Worm (Caenorhabditis elegans) whole organism, young adult: ENCODE data around the gene let-756.
A peak's percentile ranks its signal among the peaks of the same experiment; 100 is the strongest.

Source experiments
- B0019.2 ChIP-seq: fragments of 200-800 bp; sonication (Bioruptor generic); conservative IDR thresholded peaks from 2 replicates; pipeline ENCODE4 v1.3.6; 2022; ENCODE audit warnings: missing genetic modification reagents, missing genetic modification characterization, missing compliant biosample characterization
- B0035.1 ChIP-seq: sonication (generic microtip); optimal IDR thresholded peaks from 2 replicates; lab custom pipeline; 2016; ENCODE audit warnings: missing genetic modification characterization, mild to moderate bottlenecking, missing compliant biosample characterization, missing genotype, missing genetic modification reagents
- B0336.3 ChIP-seq: fragments of 200-800 bp; sonication (Bioruptor generic); IDR thresholded peaks from 2 replicates; pipeline ENCODE4 v1.3.6; 2022; ENCODE audit warnings: missing genetic modification characterization, missing compliant biosample characterization
- C06A6.2 ChIP-seq: fragments of 200-800 bp; sonication (Bioruptor generic); conservative IDR thresholded peaks from 2 replicates; pipeline ENCODE4 v1.3.6; 2022; ENCODE audit warnings: missing genetic modification characterization, missing compliant biosample characterization
- C17E4.6 ChIP-seq: fragments of 200-800 bp; sonication (Bioruptor generic); IDR thresholded peaks from 2 replicates; pipeline ENCODE4 v1.3.6; 2022; ENCODE audit warnings: missing genetic modification reagents, missing genetic modification characterization, missing compliant biosample characterization
- D2030.7 ChIP-seq: fragments of 200-800 bp; sonication (Bioruptor generic); IDR thresholded peaks from 2 replicates; pipeline ENCODE4 v1.3.6; 2022; ENCODE audit warnings: missing genetic modification reagents, missing genetic modification characterization, missing compliant biosample characterization
- F22D6.2 ChIP-seq: sonication (generic microtip); optimal IDR thresholded peaks from 2 replicates; lab custom pipeline; 2016; ENCODE audit warnings: mild to moderate bottlenecking, missing genetic modification characterization, missing compliant biosample characterization
- F39B2.1 ChIP-seq: fragments of 200-800 bp; sonication (Bioruptor generic); IDR thresholded peaks from 2 replicates; pipeline ENCODE4 v1.3.6; 2022; ENCODE audit warnings: missing genetic modification reagents, missing genetic modification characterization, missing compliant biosample characterization
- F52B5.7 ChIP-seq: sonication (generic microtip); optimal IDR thresholded peaks from 2 replicates; lab custom pipeline; 2016; ENCODE audit warnings: mild to moderate bottlenecking, missing genetic modification characterization, missing compliant biosample characterization
- F57C9.4 ChIP-seq: sonication (generic microtip); optimal IDR thresholded peaks from 2 replicates; lab custom pipeline; 2017; ENCODE audit warnings: mild to moderate bottlenecking, missing genetic modification characterization, missing compliant biosample characterization
- K12H6.12 ChIP-seq: fragments of 200-800 bp; sonication (Bioruptor generic); optimal IDR thresholded peaks from 2 replicates; lab custom pipeline; 2018; ENCODE audit warnings: mild to moderate bottlenecking, missing genetic modification characterization, missing compliant biosample characterization
- Y53G8AR.9 ChIP-seq: fragments of 200-800 bp; sonication (Bioruptor generic); conservative IDR thresholded peaks from 2 replicates; pipeline ENCODE4 v1.3.6; 2022; ENCODE audit warnings: missing genetic modification reagents, missing genetic modification characterization, missing compliant biosample characterization
- Y67H2A.10 ChIP-seq: fragments of 200-800 bp; sonication (Bioruptor generic); conservative IDR thresholded peaks from 2 replicates; pipeline ENCODE4 v1.3.6; 2022; ENCODE audit warnings: missing genetic modification reagents, missing genetic modification characterization, missing compliant biosample characterization
- Y79H2A.3 ChIP-seq: fragments of 200-800 bp; sonication (Bioruptor generic); conservative IDR thresholded peaks from 2 replicates; pipeline ENCODE4 v1.3.6; 2022; ENCODE audit warnings: missing genetic modification reagents, missing genetic modification characterization, missing compliant biosample characterization
- aptf-3 ChIP-seq: fragments of 200-800 bp; sonication (Bioruptor generic); IDR thresholded peaks from 2 replicates; pipeline ENCODE4 v1.3.6; 2022; ENCODE audit warnings: missing genetic modification characterization, missing compliant biosample characterization
- attf-3 ChIP-seq: fragments of 200-800 bp; sonication (Bioruptor generic); conservative IDR thresholded peaks from 2 replicates; pipeline ENCODE4 v1.3.6; 2022; ENCODE audit warnings: missing genetic modification reagents, missing genetic modification characterization, missing compliant biosample characterization
- bed-1 ChIP-seq: fragments of 200-800 bp; sonication (Bioruptor generic); IDR thresholded peaks from 2 replicates; pipeline ENCODE4 v1.3.6; 2022; ENCODE audit warnings: missing genetic modification reagents, missing genetic modification characterization, missing compliant biosample characterization
- cebp-1 ChIP-seq, 2 experiments: fragments of 200-800 bp in 1 of 2; sonication (Bioruptor generic) in 1 of 2; sonication (generic microtip) in 1 of 2; IDR thresholded peaks in 1 of 2; optimal IDR thresholded peaks in 1 of 2; 2 replicates each; pipeline versions ENCODE4 v1.3.6 to Lab custom; 2017 to 2022; ENCODE audit warnings: missing compliant biosample characterization in 2 of 2, missing genetic modification characterization in 2 of 2, mild to moderate bottlenecking in 1 of 2, missing genetic modification reagents in 1 of 2, moderate library complexity in 1 of 2
- cebp-2 ChIP-seq: fragments of 200-800 bp; sonication (Bioruptor generic); IDR thresholded peaks from 2 replicates; pipeline ENCODE4 v1.3.6; 2022; ENCODE audit warnings: missing genetic modification characterization, missing compliant biosample characterization
- ceh-79 ChIP-seq: sonication (generic microtip); optimal IDR thresholded peaks from 2 replicates; lab custom pipeline; 2017; ENCODE audit warnings: mild to moderate bottlenecking, missing genetic modification characterization, missing compliant biosample characterization
- ceh-91 ChIP-seq: fragments of 200-800 bp; sonication (Bioruptor generic); IDR thresholded peaks from 2 replicates; pipeline ENCODE4 v1.3.6; 2022; ENCODE audit warnings: missing genetic modification reagents, missing genetic modification characterization, missing compliant biosample characterization
- dox-1 ChIP-seq: fragments of 200-800 bp; sonication (Bioruptor generic); IDR thresholded peaks from 2 replicates; pipeline ENCODE4 v1.3.6; 2022; ENCODE audit warnings: missing genetic modification reagents, missing genetic modification characterization, missing compliant biosample characterization
- dpl-1 ChIP-seq: fragments of 150-350 bp; optimal IDR thresholded peaks from 2 replicates; lab custom pipeline; 2014; ENCODE audit warnings: missing biosample characterization, missing genetic modification reagents, missing genetic modification characterization
- ekl-4 ChIP-seq: fragments of 200-800 bp; sonication (Bioruptor generic); IDR thresholded peaks from 2 replicates; pipeline ENCODE4 v1.3.6; 2022; ENCODE audit warnings: missing genetic modification reagents, missing genetic modification characterization, missing compliant biosample characterization
- gei-17 ChIP-seq: fragments of 200-800 bp; sonication (Bioruptor generic); optimal IDR thresholded peaks from 2 replicates; lab custom pipeline; 2018; ENCODE audit warnings: mild to moderate bottlenecking, missing genetic modification characterization, missing compliant biosample characterization
- hmg-1.2 ChIP-seq: fragments of 200-800 bp; sonication (Bioruptor generic); IDR thresholded peaks from 2 replicates; pipeline ENCODE4 v1.3.6; 2022; ENCODE audit warnings: missing genetic modification reagents, missing genetic modification characterization, missing compliant biosample characterization
- hsf-1 ChIP-seq: fragments of 200-800 bp; sonication (Bioruptor generic); IDR thresholded peaks from 2 replicates; pipeline ENCODE4 v1.3.6; 2022; ENCODE audit warnings: missing genetic modification reagents, missing genetic modification characterization, missing compliant biosample characterization
- lin-26 ChIP-seq: fragments of 200-800 bp; sonication (Bioruptor generic); IDR thresholded peaks from 2 replicates; pipeline ENCODE4 v1.3.6; 2022; ENCODE audit warnings: missing genetic modification reagents, missing genetic modification characterization, missing compliant biosample characterization
- lin-35 ChIP-seq, 3 experiments: fragments of 150-350 bp in 2 of 3; sonication (generic microtip) in 1 of 3; optimal IDR thresholded peaks; 2 replicates each; lab custom pipeline; 2014 to 2018; ENCODE audit warnings: missing biosample characterization in 3 of 3, missing genetic modification characterization in 3 of 3, missing genetic modification reagents in 3 of 3
- lin-54 ChIP-seq: fragments of 200-800 bp; sonication (Bioruptor generic); optimal IDR thresholded peaks from 2 replicates; lab custom pipeline; 2018; ENCODE audit warnings: mild to moderate bottlenecking, missing genetic modification characterization, missing compliant biosample characterization
- madf-6 ChIP-seq: fragments of 200-800 bp; sonication (Bioruptor generic); IDR thresholded peaks from 2 replicates; pipeline ENCODE4 v1.3.6; 2022; ENCODE audit warnings: missing genetic modification reagents, missing genetic modification characterization, missing compliant biosample characterization
- mel-28 ChIP-seq: sonication (generic microtip); optimal IDR thresholded peaks from 2 replicates; lab custom pipeline; 2016; ENCODE audit warnings: borderline replicate concordance, mild to moderate bottlenecking, missing genetic modification characterization, missing compliant biosample characterization
- nfya-2 ChIP-seq: fragments of 200-800 bp; sonication (Bioruptor generic); IDR thresholded peaks from 2 replicates; pipeline ENCODE4 v1.3.6; 2022; ENCODE audit warnings: missing genetic modification reagents, missing genetic modification characterization, missing compliant biosample characterization
- pha-4 ChIP-seq: fragments of 150-350 bp; sonication (generic microtip); optimal IDR thresholded peaks from 2 replicates; lab custom pipeline; 2014; ENCODE audit warnings: missing biosample characterization, missing genetic modification reagents, missing genetic modification characterization
- rcor-1 ChIP-seq: fragments of 200-800 bp; sonication (Bioruptor generic); IDR thresholded peaks from 2 replicates; pipeline ENCODE4 v1.3.6; 2022; ENCODE audit warnings: missing genetic modification reagents, missing genetic modification characterization, missing compliant biosample characterization
- snpc-1.3 ChIP-seq: sonication (generic microtip); optimal IDR thresholded peaks from 2 replicates; lab custom pipeline; 2017; ENCODE audit warnings: missing genetic modification characterization, mild to moderate bottlenecking, missing compliant biosample characterization, antibody characterized with exemption, moderate library complexity, missing genotype, missing genetic modification reagents; ENCODE audit not compliant: insufficient read depth
- snpc-3.4 ChIP-seq: sonication (generic microtip); optimal IDR thresholded peaks from 2 replicates; lab custom pipeline; 2017; ENCODE audit warnings: missing genetic modification characterization, mild to moderate bottlenecking, missing compliant biosample characterization, antibody characterized with exemption, moderate library complexity, missing genotype, missing genetic modification reagents
- tbp1 ChIP-seq: fragments of 200-800 bp; sonication (Bioruptor generic); optimal IDR thresholded peaks from 2 replicates; lab custom pipeline; 2018; ENCODE audit warnings: mild to moderate bottlenecking, missing genetic modification characterization, missing compliant biosample characterization
- tbx-9 ChIP-seq: sonication (generic microtip); optimal IDR thresholded peaks from 2 replicates; lab custom pipeline; 2016; ENCODE audit warnings: borderline replicate concordance, missing genetic modification characterization, inconsistent platforms, missing compliant biosample characterization
- tlf-1 ChIP-seq: fragments of 200-800 bp; sonication (Bioruptor generic); optimal IDR thresholded peaks from 2 replicates; lab custom pipeline; 2018; ENCODE audit warnings: mild to moderate bottlenecking, missing genetic modification characterization, missing compliant biosample characterization
- unc-130 ChIP-seq: sonication (generic microtip); optimal IDR thresholded peaks from 2 replicates; lab custom pipeline; 2016; ENCODE audit warnings: missing genetic modification reagents, missing genetic modification characterization, missing compliant biosample characterization
- ztf-18 ChIP-seq: sonication (generic microtip); optimal IDR thresholded peaks from 2 replicates; lab custom pipeline; 2016; ENCODE audit warnings: missing genotype, mild to moderate bottlenecking, missing genetic modification characterization, missing compliant biosample characterization

Gene let-756

ce11 chrIII:6431766-6432228 is 24.9 kb downstream of the let-756 start, which contains the start of the genes mrps-17 and txdc-9 (continued):
- TF ChIP-seq B0019.2 (GFP tag; lab: Robert Waterston, UW) (0 out of 2 replicates have a peak, but pooled peaks have one; percentile 39), snpc-3.4 (tag; lab: Kevin White, UChicago) (peak; percentile 20), dpl-1 (GFP tag; lab: Kevin White, UChicago) (peak; percentile 36), dox-1 (GFP tag; lab: Robert Waterston, UW) (peak; percentile 40; the same call in 1 of the 2 replicates), D2030.7 (GFP tag; lab: Robert Waterston, UW) (0 out of 2 replicates have a peak, but pooled peaks have one; percentile 19)

ce11 chrIII:6432939-6433338 is 26.0 kb downstream of the let-756 start, which contains the start of gene vps-16:
TSS of gene vps-16 (plus strand) at chrIII:6433239.
- TF ChIP-seq attf-3 (GFP tag; lab: Robert Waterston, UW) = no peak
- 0 out of 2 replicates have a peak, but pooled peaks have one; percentile 41 for TF ChIP-seq ekl-4
- no peak for TF ChIP-seq unc-130 (GFP tag; lab: Kevin White, UChicago)
- no peak for TF ChIP-seq F52B5.7 (tag; lab: Kevin White, UChicago)
- TF ChIP-seq D2030.7 (GFP tag; lab: Robert Waterston, UW) = no peak
- TF ChIP-seq F22D6.2 (tag; lab: Kevin White, UChicago) = no peak
- no peak for TF ChIP-seq ceh-79 (tag; lab: Kevin White, UChicago)
- no peak for TF ChIP-seq aptf-3 (GFP tag; lab: Robert Waterston, UW)
- no peak for TF ChIP-seq cebp-1 (GFP tag; IDR thresholded peaks at IDR 0.05; lab: Robert Waterston, UW)
- TF ChIP-seq cebp-1 (tag; optimal IDR thresholded peaks at IDR 0.05; lab: Kevin White, UChicago) = peak; percentile 15
- no peak for TF ChIP-seq gei-17 (GFP tag; lab: Kevin White, UChicago)

ce11 chrIII:6436308-6436707 is 29.4 kb downstream of the let-756 start, which contains the start of gene C05D11.1:
TSS of gene C05D11.1 (plus strand) at chrIII:6436608.
- TF ChIP-seq ceh-91 (GFP tag; lab: Robert Waterston, UW) (no peak), madf-6 (GFP tag; lab: Robert Waterston, UW) (no peak), bed-1 (no peak), ztf-18 (tag; lab: Kevin White, UChicago) (no peak), F39B2.1 (no peak), rcor-1 (GFP tag; lab: Robert Waterston, UW) (no peak), F52B5.7 (tag; lab: Kevin White, UChicago) (no peak), hsf-1 (GFP tag; lab: Robert Waterston, UW) (no peak), nfya-2 (GFP tag; lab: Robert Waterston, UW) (no peak), B0035.1 (no peak), Y79H2A.3 (GFP tag; lab: Robert Waterston, UW) (no peak), ceh-79 (tag; lab: Kevin White, UChicago) (no peak), C06A6.2 (no peak), Y67H2A.10 (GFP tag; lab: Robert Waterston, UW) (no peak), K12H6.12 (tag; lab: Kevin White, UChicago) (no peak)
- TF ChIP-seq, all 124 proteins: peak for 0

- no peak for TF ChIP-seq lin-35 (GFP tag; optimal IDR thresholded peaks at IDR 0.05; lab: Kevin White, UChicago)
- TF ChIP-seq Y79H2A.3 (GFP tag; lab: Robert Waterston, UW) = 0 out of 2 replicates have a peak, but pooled peaks have one; percentile 25
- no peak for TF ChIP-seq pha-4
- no peak for TF ChIP-seq cebp-2 (GFP tag; lab: Robert Waterston, UW)
- TF ChIP-seq mel-28 (tag; lab: Kevin White, UChicago) = no peak
- no peak for TF ChIP-seq tbp1
- TF ChIP-seq hmg-1.2 (GFP tag; lab: Robert Waterston, UW) = no peak
- TF ChIP-seq F57C9.4 (tag; lab: Kevin White, UChicago) = no peak
- TF ChIP-seq Y53G8AR.9 (GFP tag; lab: Robert Waterston, UW) = peak; percentile 41; the same call in 1 of the 2 replicates
- TF ChIP-seq K12H6.12 (tag; lab: Kevin White, UChicago) = no peak
- no peak for TF ChIP-seq tlf-1 (GFP tag; lab: Kevin White, UChicago)
- TF ChIP-seq snpc-1.3 (tag; lab: Kevin White, UChicago) = no peak
- peak; percentile 55 for TF ChIP-seq snpc-3.4 (tag; lab: Kevin White, UChicago)
- no peak for TF ChIP-seq tbx-9 (tag; lab: Kevin White, UChicago)
- no peak for TF ChIP-seq lin-26
- no peak for TF ChIP-seq F52B5.7 (tag; lab: Kevin White, UChicago)
- TF ChIP-seq B0336.3 (GFP tag; lab: Robert Waterston, UW) = 0 out of 2 replicates have a peak, but pooled peaks have one; percentile 29
- 0 out of 2 replicates have a peak, but pooled peaks have one; percentile 46 for TF ChIP-seq C17E4.6 (GFP tag; lab: Robert Waterston, UW)
- peak; percentile 19 for TF ChIP-seq lin-54 (GFP tag; lab: Kevin White, UChicago)
Observed at ce11 chrIII:6439854-6440253, 32.9 kb downstream of the let-756 start.
